Fruit fly (Drosophila melanogaster) whole organism, embryonic: ENCODE measurements around the gene CG11668.

Experiments used
- Atf-2 ChIP-seq: fragments of 200-800 bp; sonication (Bioruptor generic); optimal IDR thresholded peaks from 2 replicates; lab custom pipeline; 2016; ENCODE audit warnings: missing biosample characterization, missing genetic modification characterization
- CG10147 ChIP-seq: fragments of 200-800 bp; sonication (Bioruptor generic); optimal IDR thresholded peaks from 2 replicates; lab custom pipeline; 2019; ENCODE audit warnings: missing biosample characterization, mild to moderate bottlenecking, missing genetic modification characterization, moderate library complexity
- CG10209 ChIP-seq: fragments of 200-800 bp; sonication (Bioruptor generic); optimal IDR thresholded peaks from 3 replicates; lab custom pipeline; 2017; ENCODE audit warnings: missing biosample characterization, mild to moderate bottlenecking, missing genetic modification characterization, missing genetic modification reagents
- CG10654 ChIP-seq: fragments of 200-800 bp; sonication (Bioruptor generic); optimal IDR thresholded peaks from 2 replicates; lab custom pipeline; 2016; ENCODE audit warnings: missing biosample characterization, missing genetic modification characterization
- CG11398 ChIP-seq: fragments of 200-800 bp; sonication (Bioruptor generic); optimal IDR thresholded peaks from 2 replicates; lab custom pipeline; 2016; ENCODE audit warnings: missing biosample characterization, missing genetic modification characterization
- CG11504 ChIP-seq: fragments of 200-800 bp; sonication (Bioruptor generic); optimal IDR thresholded peaks from 3 replicates; lab custom pipeline; 2019; ENCODE audit warnings: missing biosample characterization, mild to moderate bottlenecking, missing genetic modification characterization, moderate library complexity
- CG12659 ChIP-seq: fragments of 200-800 bp; sonication (Bioruptor generic); optimal IDR thresholded peaks from 3 replicates; lab custom pipeline; 2017; ENCODE audit warnings: mild to moderate bottlenecking, missing biosample characterization, missing genetic modification reagents, missing genetic modification characterization
- CG14014 ChIP-seq: fragments of 200-800 bp; sonication (Bioruptor generic); IDR thresholded peaks from 2 replicates; pipeline ENCODE4 v1.3.6; 2022; ENCODE audit warnings: missing biosample characterization, missing genetic modification characterization
- CG16779 ChIP-seq: fragments of 200-800 bp; sonication (Bioruptor generic); IDR thresholded peaks from 2 replicates; pipeline ENCODE4 v1.3.6; 2022; ENCODE audit warnings: missing biosample characterization, missing genetic modification characterization
- CG17328 ChIP-seq: fragments of 200-800 bp; sonication (Bioruptor generic); IDR thresholded peaks from 2 replicates; pipeline ENCODE4 v1.3.6; 2022; ENCODE audit warnings: missing biosample characterization, missing genetic modification characterization
- CG2199 ChIP-seq: fragments of 200-800 bp; sonication (Bioruptor generic); IDR thresholded peaks from 3 replicates; pipeline ENCODE4 v1.3.6; 2022; ENCODE audit warnings: missing biosample characterization, missing genetic modification characterization
- CG32532 ChIP-seq: fragments of 200-800 bp; sonication (Bioruptor generic); IDR thresholded peaks from 2 replicates; pipeline ENCODE4 v1.3.6; 2022; ENCODE audit warnings: missing biosample characterization, missing genetic modification characterization
- CG33213 ChIP-seq: fragments of 200-800 bp; sonication (Bioruptor generic); optimal IDR thresholded peaks from 3 replicates; lab custom pipeline; 2016; ENCODE audit warnings: missing biosample characterization, missing genetic modification characterization
- CG3407 ChIP-seq: fragments of 200-800 bp; sonication (Bioruptor generic); optimal IDR thresholded peaks from 2 replicates; lab custom pipeline; 2018; ENCODE audit warnings: missing biosample characterization, mild to moderate bottlenecking, missing genetic modification characterization
- CG3995 ChIP-seq: fragments of 200-800 bp; sonication (Bioruptor generic); optimal IDR thresholded peaks from 3 replicates; lab custom pipeline; 2016; ENCODE audit warnings: missing biosample characterization, missing genetic modification characterization
- CG4854 ChIP-seq: fragments of 200-800 bp; sonication (Bioruptor generic); optimal IDR thresholded peaks from 2 replicates; lab custom pipeline; 2016; ENCODE audit warnings: missing biosample characterization, missing genetic modification characterization, inconsistent platforms
- CG6791 ChIP-seq: fragments of 200-800 bp; sonication (Bioruptor generic); IDR thresholded peaks from 3 replicates; pipeline ENCODE4 v1.3.6; 2022; ENCODE audit warnings: missing biosample characterization, missing genetic modification characterization; ENCODE audit not compliant: partially characterized antibody
- CG7963 ChIP-seq: fragments of 200-800 bp; sonication (Bioruptor generic); IDR thresholded peaks from 3 replicates; pipeline ENCODE4 v1.3.6; 2022; ENCODE audit warnings: missing biosample characterization, missing genetic modification characterization; ENCODE audit not compliant: partially characterized antibody
- CG9727 ChIP-seq: fragments of 200-800 bp; sonication (Bioruptor generic); optimal IDR thresholded peaks from 3 replicates; lab custom pipeline; 2017; ENCODE audit warnings: missing biosample characterization, mild to moderate bottlenecking, missing genetic modification characterization
- CG9797 ChIP-seq: fragments of 200-800 bp; sonication (Bioruptor generic); optimal IDR thresholded peaks from 3 replicates; lab custom pipeline; 2018; ENCODE audit warnings: missing biosample characterization, mild to moderate bottlenecking, missing genetic modification characterization
- CG9876 ChIP-seq: fragments of 200-800 bp; sonication (Bioruptor generic); optimal IDR thresholded peaks from 2 replicates; lab custom pipeline; 2016; ENCODE audit warnings: missing biosample characterization, missing genetic modification characterization
- D ChIP-seq, 2 experiments: fragments of 200-800 bp in 1 of 2; fragments of >200 bp in 1 of 2; sonication (Bioruptor generic) in 1 of 2; optimal IDR thresholded peaks; 2 replicates in 1 of 2; 3 replicates in 1 of 2; lab custom pipeline; 2017; ENCODE audit warnings: mild to moderate bottlenecking in 1 of 2, missing biosample characterization in 1 of 2, missing genetic modification characterization in 1 of 2, missing genetic modification reagents in 1 of 2
- E2f2 ChIP-seq: fragments of 200-800 bp; sonication (Bioruptor generic); IDR thresholded peaks from 2 replicates; pipeline ENCODE4 v1.3.6; 2022; ENCODE audit warnings: missing biosample characterization, missing genetic modification characterization
- Fer2 ChIP-seq: fragments of 200-800 bp; sonication (Bioruptor generic); optimal IDR thresholded peaks from 2 replicates; lab custom pipeline; 2018; ENCODE audit warnings: missing biosample characterization, mild to moderate bottlenecking, missing genetic modification characterization, moderate library complexity
- GATAe ChIP-seq: fragments of 200-800 bp; sonication (Bioruptor generic); conservative IDR thresholded peaks from 2 replicates; pipeline ENCODE4 v1.3.6; 2022; ENCODE audit warnings: missing biosample characterization, missing genetic modification characterization
- Hr3 ChIP-seq: fragments of 200-800 bp; sonication (Bioruptor generic); optimal IDR thresholded peaks from 3 replicates; lab custom pipeline; 2016; ENCODE audit warnings: missing biosample characterization, missing genetic modification characterization
- Lhr ChIP-seq: fragments of 200-800 bp; sonication (Bioruptor generic); optimal IDR thresholded peaks from 3 replicates; lab custom pipeline; 2017; ENCODE audit warnings: mild to moderate bottlenecking, missing biosample characterization, missing genetic modification reagents, missing genetic modification characterization
- Mad ChIP-seq: fragments of 200-800 bp; sonication (Bioruptor generic); optimal IDR thresholded peaks from 2 replicates; lab custom pipeline; 2016; ENCODE audit warnings: missing biosample characterization, missing genetic modification characterization
- Med ChIP-seq: fragments of 200-800 bp; sonication (Bioruptor generic); peaks from one replicate; lab custom pipeline; 2016; ENCODE audit warnings: missing biosample characterization, missing genetic modification characterization, mild to moderate bottlenecking, inconsistent platforms, moderate library complexity
- NfI ChIP-seq: fragments of 200-800 bp; sonication (Bioruptor generic); optimal IDR thresholded peaks from 3 replicates; lab custom pipeline; 2018; ENCODE audit warnings: missing biosample characterization, mild to moderate bottlenecking, missing genetic modification characterization, moderate library complexity
- Optix ChIP-seq: fragments of 200-800 bp; sonication (Bioruptor generic); IDR thresholded peaks from 3 replicates; pipeline ENCODE4 v1.3.6; 2022; ENCODE audit warnings: missing biosample characterization, missing genetic modification characterization
- Taf1 ChIP-seq: fragments of 200-800 bp; sonication (Bioruptor generic); IDR thresholded peaks from 2 replicates; pipeline ENCODE4 v1.3.6; 2022; ENCODE audit warnings: missing biosample characterization, missing genetic modification characterization
- ab ChIP-seq: fragments of 200-800 bp; sonication (Bioruptor generic); optimal IDR thresholded peaks from 2 replicates; lab custom pipeline; 2016; ENCODE audit warnings: missing biosample characterization, missing genetic modification characterization
- abd-A ChIP-seq: fragments of 200-800 bp; sonication (Bioruptor generic); optimal IDR thresholded peaks from 3 replicates; lab custom pipeline; 2019; ENCODE audit warnings: missing biosample characterization, mild to moderate bottlenecking, missing genetic modification characterization, moderate library complexity
- bsh ChIP-seq, 2 experiments: fragments of 200-800 bp; sonication (Bioruptor generic); optimal IDR thresholded peaks; 2 replicates each; lab custom pipeline; 2017 to 2018; ENCODE audit warnings: mild to moderate bottlenecking in 2 of 2, missing biosample characterization in 2 of 2, missing genetic modification characterization in 2 of 2, moderate library complexity in 1 of 2
- caup ChIP-seq: fragments of 200-800 bp; sonication (Bioruptor generic); optimal IDR thresholded peaks from 3 replicates; lab custom pipeline; 2017; ENCODE audit warnings: missing biosample characterization, mild to moderate bottlenecking, missing genetic modification characterization, moderate library complexity; ENCODE audit not compliant: severe bottlenecking
- chif ChIP-seq, 2 experiments: fragments of 200-800 bp; sonication (Bioruptor generic); optimal IDR thresholded peaks; 3 replicates each; lab custom pipeline; 2016; ENCODE audit warnings: missing biosample characterization in 2 of 2, missing genetic modification characterization in 2 of 2
- crc ChIP-seq: fragments of 200-800 bp; sonication (Bioruptor generic); optimal IDR thresholded peaks from 2 replicates; lab custom pipeline; 2016; ENCODE audit warnings: missing biosample characterization, missing genetic modification characterization
- croc ChIP-seq: fragments of 200-800 bp; sonication (Bioruptor generic); conservative IDR thresholded peaks from 3 replicates; pipeline ENCODE4 v1.3.6; 2022; ENCODE audit warnings: missing biosample characterization, missing genetic modification characterization
- crp ChIP-seq, 2 experiments: fragments of 200-800 bp; sonication (Bioruptor generic); optimal IDR thresholded peaks; 2 replicates in 1 of 2; 3 replicates in 1 of 2; lab custom pipeline; 2017; ENCODE audit warnings: missing biosample characterization in 2 of 2, missing genetic modification characterization in 2 of 2, mild to moderate bottlenecking in 1 of 2, moderate library complexity in 1 of 2
- cwo ChIP-seq: fragments of 200-800 bp; sonication (Bioruptor generic); optimal IDR thresholded peaks from 3 replicates; lab custom pipeline; 2017; ENCODE audit warnings: missing biosample characterization, missing genetic modification characterization, mild to moderate bottlenecking, moderate library complexity, missing genetic modification reagents
- grn ChIP-seq: fragments of 200-800 bp; sonication (Bioruptor generic); optimal IDR thresholded peaks from 3 replicates; lab custom pipeline; 2017; ENCODE audit warnings: missing biosample characterization, missing genetic modification characterization
- her ChIP-seq: fragments of 200-800 bp; sonication (Bioruptor generic); optimal IDR thresholded peaks from 2 replicates; lab custom pipeline; 2016; ENCODE audit warnings: missing biosample characterization, missing genetic modification characterization
- luna ChIP-seq: fragments of 200-800 bp; sonication (Bioruptor generic); optimal IDR thresholded peaks from 2 replicates; lab custom pipeline; 2016; ENCODE audit warnings: missing biosample characterization, missing genetic modification characterization
- oc ChIP-seq: fragments of 200-800 bp; sonication (Bioruptor generic); optimal IDR thresholded peaks from 2 replicates; lab custom pipeline; 2018; ENCODE audit warnings: missing biosample characterization, mild to moderate bottlenecking, missing genetic modification characterization, moderate library complexity
- phol ChIP-seq: fragments of 200-800 bp; sonication (Bioruptor generic); optimal IDR thresholded peaks from 3 replicates; lab custom pipeline; 2018; ENCODE audit warnings: missing biosample characterization, mild to moderate bottlenecking, missing genetic modification characterization, moderate library complexity
- sens-2 ChIP-seq: fragments of 200-800 bp; sonication (Bioruptor generic); IDR thresholded peaks from 2 replicates; pipeline ENCODE4 v1.3.6; 2022; ENCODE audit warnings: missing biosample characterization, missing genetic modification characterization
- sima ChIP-seq: fragments of 200-800 bp; sonication (Bioruptor generic); optimal IDR thresholded peaks from 2 replicates; lab custom pipeline; 2016; ENCODE audit warnings: missing biosample characterization, missing genetic modification characterization
- slp2 ChIP-seq: fragments of 200-800 bp; sonication (Bioruptor generic); optimal IDR thresholded peaks from 2 replicates; lab custom pipeline; 2016; ENCODE audit warnings: missing biosample characterization, missing genetic modification characterization
- tio ChIP-seq: fragments of 200-800 bp; sonication (Bioruptor generic); optimal IDR thresholded peaks from 2 replicates; lab custom pipeline; 2017; ENCODE audit warnings: missing biosample characterization, missing genetic modification characterization, inconsistent platforms
- vvl ChIP-seq: fragments of 200-800 bp; sonication (Bioruptor generic); IDR thresholded peaks from 2 replicates; pipeline ENCODE4 v1.3.6; 2022; ENCODE audit warnings: missing biosample characterization, missing genetic modification characterization

Gene CG11668

dm6 chr3R:13088395-13088794, 50.2 kb downstream of the CG11668 start, which contains the start of gene timeout (continued):
- TF ChIP-seq crp (GFP tag; optimal IDR thresholded peaks at IDR 0.05; lab: Kevin White, UChicago) (peak; percentile 99 to 100), CG14014 (no peak), tio (no peak), bsh (GFP tag; optimal IDR thresholded peaks at IDR 0.05; lab: Kevin White, UChicago) (no peak), CG3407 (GFP tag; lab: Kevin White, UChicago) (no peak), caup (GFP tag; lab: Kevin White, UChicago) (no peak), ab (GFP tag; lab: Kevin White, UChicago) (no peak), CG6791 (peak; percentile 76), NfI (GFP tag; lab: Kevin White, UChicago) (no peak), CG9876 (GFP tag; lab: Kevin White, UChicago) (no peak), chif (GFP tag; optimal IDR thresholded peaks at IDR 0.05; lab: Kevin White, UChicago) (no peak), Hr3 (GFP tag; lab: Kevin White, UChicago) (no peak), CG4854 (GFP tag; lab: Kevin White, UChicago) (no peak), oc (tag; lab: Kevin White, UChicago) (no peak), CG2199 (GFP tag; lab: Robert Waterston, UW) (no peak), abd-A (tag; lab: Kevin White, UChicago) (no peak), grn (no peak), CG7963 (GFP tag; lab: Robert Waterston, UW) (no peak; the same call in 2 of the 3 replicates), Med (GFP tag; lab: Kevin White, UChicago) (peak; percentile 70), CG17328 (no peak), luna (GFP tag; lab: Kevin White, UChicago) (no peak), her (GFP tag; lab: Kevin White, UChicago) (no peak), Lhr (GFP tag; lab: Kevin White, UChicago) (peak; percentile 28), Optix (GFP tag; lab: Robert Waterston, UW) (no peak), D (optimal IDR thresholded peaks at IDR 0.05; lab: Kevin White, UChicago) (no peak), D (GFP tag; optimal IDR thresholded peaks at IDR 0.05; lab: Kevin White, UChicago) (no peak), sima (GFP tag; lab: Kevin White, UChicago) (no peak), CG32532 (GFP tag; lab: Robert Waterston, UW) (no peak), CG33213 (GFP tag; lab: Kevin White, UChicago) (peak; percentile 27), CG11398 (GFP tag; lab: Kevin White, UChicago) (no peak), Taf1 (no peak), CG3995 (GFP tag; lab: Kevin White, UChicago) (peak; percentile 27), sens-2 (no peak), croc (GFP tag; lab: Robert Waterston, UW) (no peak), cwo (GFP tag; lab: Kevin White, UChicago) (no peak), CG9727 (no peak), CG12659 (no peak), CG10147 (no peak), GATAe (GFP tag; lab: Robert Waterston, UW) (no peak), CG10209 (GFP tag; lab: Kevin White, UChicago) (no peak), vvl (peak; percentile 88), CG9797 (GFP tag; lab: Kevin White, UChicago) (peak; percentile 38), phol (tag; lab: Kevin White, UChicago) (peak; percentile 48), Atf-2 (GFP tag; lab: Kevin White, UChicago) (no peak), CG10654 (GFP tag; lab: Kevin White, UChicago) (no peak), crc (GFP tag; lab: Kevin White, UChicago) (no peak), CG16779 (GFP tag; lab: Robert Waterston, UW) (no peak), Fer2 (no peak), E2f2 (peak; percentile 89), Mad (GFP tag; lab: Kevin White, UChicago) (no peak), CG11504 (tag; lab: Kevin White, UChicago) (peak; percentile 35), slp2 (no peak)
